Worm (Caenorhabditis elegans): ENCODE measurements around the gene srd-69.

Gene srd-69

ce11 chrIII:2401126-2402123 lies 38.7 kb downstream of the srd-69 start, which contains the start of the genes cic-1 and strm-1 (continued):
- no peak for TF ChIP-seq ztf-11 (tag; optimal IDR thresholded peaks at IDR 0.05)

ce11 chrIII:2410925-2411450 lies 48.2 kb downstream of the srd-69 start, which contains the start of gene mrpl-30:
Gene mrpl-30, minus strand, starts transcription at chrIII:2410975.
- peak; percentile 76 for TF ChIP-seq ceh-28 (tag; optimal IDR thresholded peaks at IDR 0.05)
- no peak for TF ChIP-seq nhr-28 (tag; optimal IDR thresholded peaks at IDR 0.05)
- no peak for TF ChIP-seq jun-1 (tag; optimal IDR thresholded peaks at IDR 0.05)
- no peak for TF ChIP-seq nhr-237 (tag; optimal IDR thresholded peaks at IDR 0.05)
- no peak for TF ChIP-seq snpc-4 (tag; optimal IDR thresholded peaks at IDR 0.05)
- no peak for TF ChIP-seq eor-1 (tag; optimal IDR thresholded peaks at IDR 0.05)
- no peak for TF ChIP-seq ZK546.5 (tag; optimal IDR thresholded peaks at IDR 0.05)
- no peak for TF ChIP-seq nhr-25 (tag; optimal IDR thresholded peaks at IDR 0.05)
- TF ChIP-seq hmg-11 (tag; optimal IDR thresholded peaks at IDR 0.05), result no peak

Measured in whole organism, L3 larva.